Worm (Caenorhabditis elegans): ENCODE measurements around the gene msp-33.
A peak's percentile ranks its signal among the peaks of the same experiment; 100 is the strongest.

msp-33 gene

DNA sequence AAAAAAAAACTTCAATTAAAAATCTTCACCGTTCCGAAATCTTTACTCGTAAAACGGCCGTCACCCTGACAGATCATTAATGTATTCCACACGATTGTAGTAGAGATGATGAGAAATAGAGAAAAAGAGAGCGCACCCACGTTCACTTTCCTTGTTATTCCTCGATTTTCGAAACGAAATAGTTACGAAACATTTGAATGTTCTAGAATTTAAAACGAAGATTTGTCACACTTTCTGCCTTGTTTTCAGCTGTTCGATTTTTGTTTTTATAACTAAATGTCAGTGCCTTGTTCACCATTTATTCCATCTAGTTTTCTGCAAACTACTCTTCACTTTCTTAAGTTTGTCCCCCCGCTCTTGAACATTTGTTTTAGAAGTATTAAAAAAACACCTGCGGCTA lies 37.7 kb downstream of the msp-33 start:
- TF ChIP-seq skn-1 (tag; optimal IDR thresholded peaks at IDR 0.05) (peak; percentile 64), hlh-17 (GFP tag; optimal IDR thresholded peaks at IDR 0.05; ENCODE audit: borderline replicate concordance) (no peak), efl-1 (optimal IDR thresholded peaks at IDR 0.05) (no peak), efl-1 (GFP tag; optimal IDR thresholded peaks at IDR 0.05 in 1 of 2) (peak; percentile 11 to 91), pag-3 (tag; optimal IDR thresholded peaks at IDR 0.05; ENCODE audit: borderline replicate concordance, insufficient read depth) (no peak), efl-3 (GFP tag; optimal IDR thresholded peaks at IDR 0.05) (no peak), blmp-1 (tag; optimal IDR thresholded peaks at IDR 0.05) (peak; percentile 19)

DNA sequence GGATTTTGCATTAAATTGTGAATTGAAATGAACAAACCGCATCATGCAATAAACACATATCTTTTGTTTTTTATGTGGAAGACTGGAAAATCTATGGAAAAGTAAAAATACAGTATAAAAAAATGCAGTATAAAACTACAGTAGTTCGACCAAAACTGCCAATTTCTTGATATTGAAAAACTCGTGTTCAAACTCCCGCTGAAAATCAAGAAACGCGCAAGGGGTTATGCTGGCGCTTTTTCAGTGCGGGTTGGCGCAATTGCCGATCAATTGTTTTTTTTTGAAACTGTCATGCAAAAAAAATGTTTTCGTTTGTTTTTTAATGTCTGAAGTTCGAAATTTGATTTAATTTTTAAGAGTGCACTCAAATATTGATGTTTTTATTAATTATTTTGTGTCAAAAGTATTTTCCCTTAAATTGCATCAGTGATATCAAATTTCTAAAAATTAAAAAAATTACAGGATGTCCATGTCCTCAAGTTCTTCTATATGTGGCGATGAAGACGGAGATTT lies 40.8 kb downstream of the msp-33 start, which contains the start of gene dnj-9:
Gene dnj-9, plus strand, starts transcription at position 463 of the 513 bp plus-strand sequence.
- TF ChIP-seq lir-3 (tag; optimal IDR thresholded peaks at IDR 0.05; ENCODE audit: poor library complexity) (peak; percentile 83), nhr-76 (tag; optimal IDR thresholded peaks at IDR 0.05) (no peak), ceh-8 (GFP tag; optimal IDR thresholded peaks at IDR 0.05) (peak; percentile 93), fos-1 (tag; optimal IDR thresholded peaks at IDR 0.05) (peak; percentile 90), alr-1 (tag; optimal IDR thresholded peaks at IDR 0.05; ENCODE audit: borderline replicate concordance) (no peak), xbp-1 (tag; optimal IDR thresholded peaks at IDR 0.05) (peak; percentile 96), nhr-20 (tag; optimal IDR thresholded peaks at IDR 0.05) (peak; percentile 98), C16A3.4 (tag; optimal IDR thresholded peaks at IDR 0.05) (peak; percentile 97), lsy-2 (tag; optimal IDR thresholded peaks at IDR 0.05) (peak; percentile 95 to 96), ceh-82 (tag; optimal IDR thresholded peaks at IDR 0.05) (peak; percentile 95 to 96 (median 96)), efl-1 (optimal IDR thresholded peaks at IDR 0.05) (peak; percentile 91 to 99), efl-1 (GFP tag; optimal IDR thresholded peaks at IDR 0.05 in 1 of 2) (peak; percentile 99 to 100), ets-5 (GFP tag; IDR thresholded peaks at IDR 0.05) (no peak), nhr-19 (GFP tag; conservative IDR thresholded peaks at IDR 0.05) (peak; percentile 96), nhr-28 (tag; optimal IDR thresholded peaks at IDR 0.05) (peak; percentile 44), sptf-1 (tag; optimal IDR thresholded peaks at IDR 0.05) (no peak), lin-15B (tag; optimal IDR thresholded peaks at IDR 0.05) (peak; percentile 91), unc-130 (tag; optimal IDR thresholded peaks at IDR 0.05) (peak; percentile 97), sup-37 (GFP tag; optimal IDR thresholded peaks at IDR 0.05) (peak; percentile 86), grh-1 (GFP tag; IDR thresholded peaks at IDR 0.05) (peak; percentile 95), irx-1 (tag; optimal IDR thresholded peaks at IDR 0.05) (peak; percentile 93), fkh-4 (tag; optimal IDR thresholded peaks at IDR 0.05; ENCODE audit: borderline replicate concordance) (peak; percentile 80), mep-1 (tag; optimal IDR thresholded peaks at IDR 0.05) (peak; percentile 99), fkh-8 (tag; optimal IDR thresholded peaks at IDR 0.05) (peak; percentile 92), isw-1 (GFP tag; IDR thresholded peaks at IDR 0.05) (peak; percentile 91), nhr-85 (tag) (peak; percentile 97), mdl-1 (tag; optimal IDR thresholded peaks at IDR 0.05) (peak in 1 of 2 experiments; percentile 78), nhr-12 (tag; optimal IDR thresholded peaks at IDR 0.05) (peak; percentile 24), blmp-1 (tag; optimal IDR thresholded peaks at IDR 0.05) (peak; percentile 85), nhr-77 (tag; optimal IDR thresholded peaks at IDR 0.05) (peak; percentile 88), skn-1 (tag; optimal IDR thresholded peaks at IDR 0.05) (peak; percentile 88), nhr-90 (tag; optimal IDR thresholded peaks at IDR 0.05; ENCODE audit: poor library complexity) (peak; percentile 97), C04F5.9 (tag; optimal IDR thresholded peaks at IDR 0.05) (peak; percentile 93), nhr-84 (tag; optimal IDR thresholded peaks at IDR 0.05) (no peak), pqm-1 (tag; optimal IDR thresholded peaks at IDR 0.05) (no peak), ztf-4 (tag; optimal IDR thresholded peaks at IDR 0.05) (peak; percentile 84), lin-35 (GFP tag; optimal IDR thresholded peaks at IDR 0.05) (peak; percentile 99), egl-27 (tag; optimal IDR thresholded peaks at IDR 0.05) (no peak), vab-15 (tag; optimal IDR thresholded peaks at IDR 0.05) (peak; percentile 45), nhr-47 (tag; optimal IDR thresholded peaks at IDR 0.05) (peak; percentile 97), dsc-1 (tag; optimal IDR thresholded peaks at IDR 0.05) (peak; percentile 97), C34B4.2 (tag; optimal IDR thresholded peaks at IDR 0.05) (peak; percentile 39), aha-1 (tag; optimal IDR thresholded peaks at IDR 0.05) (peak; percentile 90), efl-3 (GFP tag; optimal IDR thresholded peaks at IDR 0.05) (peak; percentile 51), zip-4 (GFP tag; optimal IDR thresholded peaks at IDR 0.05) (peak; percentile 89), pag-3 (tag; optimal IDR thresholded peaks at IDR 0.05; ENCODE audit: borderline replicate concordance, insufficient read depth) (peak; percentile 32), unc-86 (tag; optimal IDR thresholded peaks at IDR 0.05) (peak; percentile 94), pax-3 (tag; optimal IDR thresholded peaks at IDR 0.05) (peak; percentile 86)

All from whole organism, L1 larva.